Worm (Caenorhabditis elegans) whole organism, late embryonic: ENCODE measurements around the gene obr-3.

Source experiments
- T23F11.4 ChIP-seq: fragments of 200-800 bp; sonication (Bioruptor generic); optimal IDR thresholded peaks from 2 replicates; lab custom pipeline; 2018; ENCODE audit warnings: mild to moderate bottlenecking, missing genetic modification characterization, missing compliant biosample characterization
- ahr-1 ChIP-seq: sonication (generic microtip); optimal IDR thresholded peaks from 2 replicates; lab custom pipeline; 2016; ENCODE audit warnings: missing genetic modification characterization, missing compliant biosample characterization
- fax-1 ChIP-seq: sonication (generic microtip); optimal IDR thresholded peaks from 2 replicates; lab custom pipeline; 2016; ENCODE audit warnings: missing genotype, missing genetic modification characterization, missing compliant biosample characterization
- nhr-11 ChIP-seq: fragments of 150-350 bp; optimal IDR thresholded peaks from 2 replicates; lab custom pipeline; 2014; ENCODE audit warnings: missing biosample characterization, missing genetic modification characterization
- pha-4 ChIP-seq: fragments of 150-350 bp; optimal IDR thresholded peaks from 2 replicates; lab custom pipeline; 2018; ENCODE audit warnings: missing biosample characterization, missing genetic modification reagents, missing genetic modification characterization
- pqm-1 ChIP-seq: sonication (generic microtip); optimal IDR thresholded peaks from 2 replicates; lab custom pipeline; 2016; ENCODE audit warnings: missing genetic modification characterization, missing compliant biosample characterization

DNA sequence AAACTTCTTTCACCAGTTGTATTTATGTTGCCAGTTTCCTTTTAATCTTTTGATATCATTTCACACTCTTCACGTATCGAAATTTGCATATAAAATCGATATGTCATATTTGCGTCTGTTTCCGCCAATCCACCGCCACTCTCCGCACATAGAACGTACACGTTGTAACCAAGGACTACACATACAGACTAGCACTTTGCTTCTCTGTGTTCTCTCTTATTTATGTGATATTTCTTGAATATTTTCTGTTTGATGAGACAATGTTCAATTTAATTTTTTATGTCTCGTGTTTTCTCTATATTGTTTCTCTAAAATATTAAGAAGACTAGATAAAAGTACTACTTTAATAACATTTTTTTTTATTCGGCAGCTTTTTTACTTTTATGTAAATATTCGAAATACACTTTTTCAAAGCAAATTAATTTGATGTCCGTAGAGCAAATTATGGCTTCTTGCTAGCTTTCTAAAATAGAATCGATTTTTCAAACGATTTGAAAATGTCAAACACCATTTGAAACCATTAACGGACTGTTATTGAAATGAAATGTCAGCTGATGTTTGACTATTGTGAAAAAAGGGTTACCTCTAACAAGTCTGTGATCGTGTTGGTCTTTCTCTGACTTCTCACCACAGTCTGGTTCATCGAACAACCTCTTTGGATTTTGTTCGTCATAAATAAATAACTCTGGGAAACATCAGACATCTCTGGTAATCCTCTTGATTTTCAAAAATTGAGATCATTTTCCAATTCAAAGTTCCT, 56.7 kb downstream of the obr-3 start:
- TF ChIP-seq pqm-1 (no peak), fax-1 (tag; lab: Kevin White, UChicago) (no peak), T23F11.4 (no peak), pha-4 (tag; lab: Kevin White, UChicago) (no peak), ahr-1 (tag; lab: Kevin White, UChicago) (no peak), nhr-11 (tag; lab: Kevin White, UChicago) (no peak)
